Worm (Caenorhabditis elegans) whole organism, L4 larva: ENCODE results near the gene srx-77.
A peak's percentile ranks its signal among the peaks of the same experiment; 100 is the strongest.

Experiments used
- ama-1 ChIP-seq: fragments of 150-350 bp; optimal IDR thresholded peaks from 2 replicates; lab custom pipeline; 2014; ENCODE audit warnings: inconsistent platforms, mixed read lengths
- ceh-28 ChIP-seq: fragments of 150-350 bp; optimal IDR thresholded peaks from 2 replicates; lab custom pipeline; 2014; ENCODE audit warnings: missing biosample characterization, missing genetic modification reagents, missing genetic modification characterization
- lin-39 ChIP-seq: fragments of 150-350 bp; optimal IDR thresholded peaks from 2 replicates; lab custom pipeline; 2014; ENCODE audit warnings: missing biosample characterization, missing genetic modification reagents, missing genetic modification characterization
- lsy-2 ChIP-seq, 2 experiments: fragments of 150-350 bp in 1 of 2; sonication (generic microtip) in 1 of 2; optimal IDR thresholded peaks; 2 replicates each; lab custom pipeline; 2014 to 2017; ENCODE audit warnings: missing biosample characterization in 2 of 2, missing genetic modification characterization in 2 of 2
- mdl-1 ChIP-seq, 2 experiments: fragments of 150-350 bp in 1 of 2; sonication (generic microtip) in 1 of 2; optimal IDR thresholded peaks; 2 replicates each; lab custom pipeline; 2014 to 2017; ENCODE audit warnings: missing biosample characterization in 2 of 2, missing genetic modification characterization in 2 of 2
- nhr-6 ChIP-seq: fragments of 150-350 bp; optimal IDR thresholded peaks from 2 replicates; lab custom pipeline; 2014; ENCODE audit warnings: missing biosample characterization, missing genetic modification characterization

DNA sequence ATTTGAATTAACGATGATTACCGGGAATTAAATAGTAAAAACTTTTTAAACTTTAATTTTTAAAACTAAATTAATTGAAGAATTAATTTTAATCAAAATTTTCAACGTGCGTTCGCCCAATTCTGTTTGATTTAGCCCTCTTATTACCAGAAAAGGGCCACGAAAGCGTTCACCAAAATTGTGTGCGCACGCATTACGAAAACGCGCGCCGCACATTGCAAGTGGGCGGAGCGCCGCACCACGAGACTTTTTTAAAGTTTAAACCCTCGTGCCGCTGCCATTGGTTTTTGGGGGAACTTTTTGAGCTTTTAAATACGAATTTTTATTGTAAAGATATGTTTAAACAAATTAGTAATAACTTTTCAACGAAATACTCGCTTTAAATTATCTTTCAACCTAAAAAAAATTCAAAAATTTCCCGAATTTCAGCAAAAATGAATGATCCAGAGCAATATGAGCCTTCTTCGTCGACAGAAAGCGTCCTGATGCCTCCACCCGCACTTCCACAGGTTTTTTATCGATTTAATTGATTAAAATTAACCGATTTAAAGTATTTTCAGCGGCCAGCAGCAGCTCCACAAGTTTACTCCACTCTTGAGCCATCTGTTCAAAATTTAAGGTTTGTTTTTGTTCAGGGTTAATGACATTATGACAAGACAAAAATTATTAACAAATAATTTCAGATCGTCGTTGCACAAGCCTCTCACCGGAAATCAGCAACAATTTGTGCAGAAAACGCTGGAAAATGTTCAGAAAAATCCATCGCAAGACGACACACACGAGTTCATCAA is 18.3 kb upstream of the srx-77 start, which contains the start of gene taf-10:
- TF ChIP-seq lsy-2 (tag; optimal IDR thresholded peaks at IDR 0.05; lab: Kevin White, UChicago) (peak in 1 of 2 experiments; percentile 60), ceh-28 (tag; lab: Kevin White, UChicago) (no peak), lin-39 (tag; lab: Kevin White, UChicago) (no peak), nhr-6 (tag; lab: Kevin White, UChicago) (peak; percentile 33), ama-1 (no peak), mdl-1 (tag; optimal IDR thresholded peaks at IDR 0.05; lab: Kevin White, UChicago) (peak; percentile 75 to 88)
